Worm (Caenorhabditis elegans) whole organism, L1 larva: ENCODE data around the gene spp-30.
A peak's percentile ranks its signal among the peaks of the same experiment; 100 is the strongest.

Source experiments
- Y116A8C.19 ChIP-seq: sonication (generic microtip); optimal IDR thresholded peaks from 2 replicates; lab custom pipeline; 2016; ENCODE audit warnings: missing compliant biosample characterization, missing genetic modification characterization, borderline replicate concordance
- aha-1 ChIP-seq: fragments of 150-350 bp; optimal IDR thresholded peaks from 2 replicates; lab custom pipeline; 2014; ENCODE audit warnings: missing biosample characterization, missing genetic modification characterization
- alr-1 ChIP-seq: fragments of 200-800 bp; sonication (Bioruptor generic); optimal IDR thresholded peaks from 2 replicates; lab custom pipeline; 2018; ENCODE audit warnings: borderline replicate concordance, mild to moderate bottlenecking, missing genetic modification characterization, missing compliant biosample characterization
- ama-1 ChIP-seq: fragments of 150-350 bp; optimal IDR thresholded peaks from 2 replicates; lab custom pipeline; 2014
- ceh-63 ChIP-seq: fragments of 200-800 bp; sonication (Bioruptor generic); optimal IDR thresholded peaks from 2 replicates; lab custom pipeline; 2018; ENCODE audit warnings: mild to moderate bottlenecking, missing genetic modification characterization, missing compliant biosample characterization
- ceh-82 ChIP-seq, 3 experiments: fragments of 150-350 bp in 1 of 3; sonication (generic microtip) in 2 of 3; optimal IDR thresholded peaks; 2 replicates each; lab custom pipeline; 2014 to 2017; ENCODE audit warnings: missing biosample characterization in 3 of 3, missing genetic modification characterization in 3 of 3
- ceh-88 ChIP-seq: fragments of 200-800 bp; sonication (Bioruptor generic); IDR thresholded peaks from 2 replicates; pipeline ENCODE4 v1.3.6; 2022; ENCODE audit warnings: missing genetic modification characterization, missing compliant biosample characterization
- ceh-90 ChIP-seq: sonication (generic microtip); optimal IDR thresholded peaks from 2 replicates; lab custom pipeline; 2016; ENCODE audit warnings: missing genetic modification characterization, missing compliant biosample characterization
- dpl-1 ChIP-seq, 3 experiments: fragments of 150-350 bp in 2 of 3; sonication (generic microtip) in 1 of 3; optimal IDR thresholded peaks; 2 replicates each; lab custom pipeline; 2014 to 2017; ENCODE audit warnings: missing biosample characterization in 3 of 3, missing genetic modification characterization in 3 of 3, missing genetic modification reagents in 3 of 3
- efl-3 ChIP-seq: fragments of 200-800 bp; sonication (Bioruptor generic); optimal IDR thresholded peaks from 2 replicates; lab custom pipeline; 2018; ENCODE audit warnings: mild to moderate bottlenecking, missing genetic modification characterization, missing compliant biosample characterization
- egl-13 ChIP-seq: sonication (generic microtip); optimal IDR thresholded peaks from 2 replicates; lab custom pipeline; 2016; ENCODE audit warnings: missing genotype, missing genetic modification reagents, missing genetic modification characterization, missing compliant biosample characterization
- elt-2 ChIP-seq: sonication (generic microtip); optimal IDR thresholded peaks from 2 replicates; lab custom pipeline; 2016; ENCODE audit warnings: missing genetic modification characterization, mild to moderate bottlenecking, inconsistent platforms, missing compliant biosample characterization, missing genetic modification reagents
- elt-3 ChIP-seq, 6 experiments: fragments of 150-350 bp in 1 of 6; sonication (generic microtip); optimal IDR thresholded peaks; 2 replicates each; lab custom pipeline; 2017 to 2018; ENCODE audit warnings: missing biosample characterization in 6 of 6, missing genetic modification characterization in 6 of 6, inconsistent platforms in 1 of 6
- ets-5 ChIP-seq: fragments of 200-800 bp; sonication (Bioruptor generic); IDR thresholded peaks from 2 replicates; pipeline ENCODE4 v1.3.6; 2022; ENCODE audit warnings: missing genetic modification characterization, missing compliant biosample characterization
- fkh-8 ChIP-seq: sonication (generic microtip); optimal IDR thresholded peaks from 2 replicates; lab custom pipeline; 2016; ENCODE audit warnings: mild to moderate bottlenecking, missing genetic modification characterization, missing compliant biosample characterization
- fos-1 ChIP-seq: fragments of 150-350 bp; optimal IDR thresholded peaks from 2 replicates; lab custom pipeline; 2014; ENCODE audit warnings: missing biosample characterization, missing genetic modification characterization
- hlh-17 ChIP-seq: fragments of 200-800 bp; sonication (Bioruptor generic); optimal IDR thresholded peaks from 2 replicates; lab custom pipeline; 2018; ENCODE audit warnings: missing genetic modification characterization, mild to moderate bottlenecking, missing compliant biosample characterization, moderate library complexity, borderline replicate concordance
- hlh-4 ChIP-seq: sonication (generic microtip); optimal IDR thresholded peaks from 2 replicates; lab custom pipeline; 2016; ENCODE audit warnings: mild to moderate bottlenecking, missing genetic modification characterization, missing compliant biosample characterization
- isw-1 ChIP-seq: fragments of 200-800 bp; sonication (Bioruptor generic); IDR thresholded peaks from 2 replicates; pipeline ENCODE4 v1.3.6; 2022; ENCODE audit warnings: missing genetic modification characterization, missing compliant biosample characterization
- lin-13 ChIP-seq: fragments of 150-350 bp; optimal IDR thresholded peaks from 2 replicates; lab custom pipeline; 2014; ENCODE audit warnings: missing biosample characterization, missing genetic modification reagents, missing genetic modification characterization
- lin-15B ChIP-seq: fragments of 150-350 bp; sonication (generic microtip); optimal IDR thresholded peaks from 3 replicates; lab custom pipeline; 2014; ENCODE audit warnings: missing biosample characterization, missing genetic modification characterization
- lir-3 ChIP-seq: sonication (generic microtip); optimal IDR thresholded peaks from 2 replicates; lab custom pipeline; 2016; ENCODE audit warnings: mild to moderate bottlenecking, missing genetic modification characterization, moderate library complexity, missing compliant biosample characterization; ENCODE audit not compliant: poor library complexity
- mab-9 ChIP-seq: fragments of 200-800 bp; sonication (Bioruptor generic); IDR thresholded peaks from 2 replicates; pipeline ENCODE4 v1.3.6; 2022; ENCODE audit warnings: missing genetic modification reagents, missing genetic modification characterization, missing compliant biosample characterization
- mdl-1 ChIP-seq, 2 experiments: fragments of 150-350 bp; optimal IDR thresholded peaks; 2 replicates each; lab custom pipeline; 2014 to 2017; ENCODE audit warnings: missing biosample characterization in 2 of 2, missing genetic modification characterization in 2 of 2, inconsistent platforms in 1 of 2
- mep-1 ChIP-seq: fragments of 150-350 bp; optimal IDR thresholded peaks from 2 replicates; lab custom pipeline; 2014; ENCODE audit warnings: missing biosample characterization, missing genetic modification characterization
- nhr-11 ChIP-seq: fragments of 150-350 bp; optimal IDR thresholded peaks from 2 replicates; lab custom pipeline; 2014; ENCODE audit warnings: missing biosample characterization, missing genetic modification characterization
- nhr-12 ChIP-seq: sonication (generic microtip); optimal IDR thresholded peaks from 2 replicates; lab custom pipeline; 2017; ENCODE audit warnings: missing biosample characterization, missing genetic modification characterization
- nhr-19 ChIP-seq: fragments of 200-800 bp; sonication (Bioruptor generic); conservative IDR thresholded peaks from 2 replicates; pipeline ENCODE4 v1.3.6; 2022; ENCODE audit warnings: missing genetic modification characterization, missing compliant biosample characterization
- nhr-20 ChIP-seq: sonication (generic microtip); optimal IDR thresholded peaks from 2 replicates; lab custom pipeline; 2016; ENCODE audit warnings: mild to moderate bottlenecking, missing genetic modification characterization, missing compliant biosample characterization
- nhr-28 ChIP-seq: fragments of 150-350 bp; optimal IDR thresholded peaks from 2 replicates; lab custom pipeline; 2014; ENCODE audit warnings: missing biosample characterization, missing genetic modification characterization
- nhr-47 ChIP-seq: sonication (generic microtip); optimal IDR thresholded peaks from 2 replicates; lab custom pipeline; 2016; ENCODE audit warnings: mild to moderate bottlenecking, missing genetic modification characterization, moderate library complexity, missing compliant biosample characterization
- nhr-76 ChIP-seq: sonication (generic microtip); optimal IDR thresholded peaks from 2 replicates; lab custom pipeline; 2017; ENCODE audit warnings: missing biosample characterization, missing genetic modification characterization
- nhr-77 ChIP-seq: fragments of 150-350 bp; optimal IDR thresholded peaks from 2 replicates; lab custom pipeline; 2014; ENCODE audit warnings: missing biosample characterization, missing genetic modification characterization
- nhr-85 ChIP-seq: sonication (generic microtip); peaks from one replicate; lab custom pipeline; 2016; ENCODE audit warnings: missing genetic modification characterization, inconsistent platforms, missing compliant biosample characterization
- pag-3 ChIP-seq: sonication (generic microtip); optimal IDR thresholded peaks from 2 replicates; lab custom pipeline; 2017; ENCODE audit warnings: missing genetic modification characterization, mild to moderate bottlenecking, missing compliant biosample characterization, antibody characterized with exemption, borderline replicate concordance; ENCODE audit not compliant: insufficient read depth
- pqm-1 ChIP-seq: sonication (generic microtip); optimal IDR thresholded peaks from 3 replicates; lab custom pipeline; 2017; ENCODE audit warnings: missing biosample characterization, missing genetic modification characterization
- rnt-1 ChIP-seq: sonication (generic microtip); optimal IDR thresholded peaks from 2 replicates; lab custom pipeline; 2016; ENCODE audit warnings: mild to moderate bottlenecking, missing genetic modification characterization, moderate library complexity, missing compliant biosample characterization
- skn-1 ChIP-seq: fragments of 150-350 bp; optimal IDR thresholded peaks from 2 replicates; lab custom pipeline; 2014; ENCODE audit warnings: missing biosample characterization, missing genetic modification characterization
- snpc-4 ChIP-seq: fragments of 150-350 bp; optimal IDR thresholded peaks from 2 replicates; lab custom pipeline; 2014; ENCODE audit warnings: missing biosample characterization, missing genetic modification characterization
- snu-23 ChIP-seq: sonication (generic microtip); optimal IDR thresholded peaks from 2 replicates; lab custom pipeline; 2016; ENCODE audit warnings: missing genetic modification characterization, missing compliant biosample characterization
- unc-130 ChIP-seq: fragments of 150-350 bp; optimal IDR thresholded peaks from 2 replicates; lab custom pipeline; 2017; ENCODE audit warnings: missing biosample characterization, missing genetic modification characterization, inconsistent platforms
- unc-30 ChIP-seq: sonication (generic microtip); optimal IDR thresholded peaks from 2 replicates; lab custom pipeline; 2017; ENCODE audit warnings: missing biosample characterization, missing genetic modification characterization
- unc-62 ChIP-seq: fragments of 150-350 bp; optimal IDR thresholded peaks from 2 replicates; lab custom pipeline; 2014; ENCODE audit warnings: missing biosample characterization, missing genetic modification reagents, missing genetic modification characterization
- xbp-1 ChIP-seq: sonication (generic microtip); optimal IDR thresholded peaks from 2 replicates; lab custom pipeline; 2016; ENCODE audit warnings: missing genetic modification characterization, missing compliant biosample characterization
- zip-4 ChIP-seq: fragments of 200-800 bp; sonication (Bioruptor generic); optimal IDR thresholded peaks from 2 replicates; lab custom pipeline; 2018; ENCODE audit warnings: mild to moderate bottlenecking, missing genetic modification characterization, moderate library complexity, missing compliant biosample characterization
- ztf-4 ChIP-seq: fragments of 150-350 bp; optimal IDR thresholded peaks from 2 replicates; lab custom pipeline; 2014; ENCODE audit warnings: missing biosample characterization, missing genetic modification characterization

The spp-30 gene

ce11 chrX:11605766-11606490, 22.6 kb downstream of the spp-30 start (continued):
- TF ChIP-seq hlh-17 (GFP tag; lab: Kevin White, UChicago) (peak; percentile 86), nhr-12 (tag; lab: Kevin White, UChicago) (no peak), fos-1 (tag; lab: Kevin White, UChicago) (peak; percentile 39), nhr-11 (peak; percentile 86), unc-62 (GFP tag; lab: Kevin White, UChicago) (no peak), fkh-8 (tag; lab: Kevin White, UChicago) (peak; percentile 97), nhr-77 (tag; lab: Kevin White, UChicago) (peak; percentile 56), nhr-85 (tag; lab: Kevin White, UChicago) (peak; percentile 100), lin-13 (peak; percentile 51), lir-3 (tag; lab: Kevin White, UChicago) (peak; percentile 65), isw-1 (peak; percentile 89), nhr-28 (tag; lab: Kevin White, UChicago) (no peak), nhr-47 (peak; percentile 99), ceh-63 (GFP tag; lab: Kevin White, UChicago) (no peak), mep-1 (peak; percentile 75), rnt-1 (tag; lab: Kevin White, UChicago) (peak; percentile 89), efl-3 (GFP tag; lab: Kevin White, UChicago) (peak; percentile 83), mdl-1 (tag; optimal IDR thresholded peaks at IDR 0.05; lab: Kevin White, UChicago) (peak in 1 of 2 experiments; percentile 43), ztf-4 (tag; lab: Kevin White, UChicago) (peak; percentile 76), ceh-88 (GFP tag; lab: Robert Waterston, UW) (peak; percentile 88), mab-9 (peak; percentile 79), egl-13 (peak; percentile 96), dpl-1 (GFP tag; optimal IDR thresholded peaks at IDR 0.05; lab: Kevin White, UChicago) (peak; percentile 66 to 75 (median 69)), pag-3 (no peak), xbp-1 (peak; percentile 91), alr-1 (tag; lab: Kevin White, UChicago) (no peak), snpc-4 (tag; lab: Kevin White, UChicago) (peak; percentile 66), Y116A8C.19 (tag; lab: Kevin White, UChicago) (no peak), unc-30 (tag; lab: Kevin White, UChicago) (peak; percentile 50), pqm-1 (tag; lab: Kevin White, UChicago) (no peak), elt-2 (tag; lab: Kevin White, UChicago) (peak; percentile 89), nhr-19 (GFP tag; lab: Robert Waterston, UW) (peak; percentile 87), elt-3 (tag; optimal IDR thresholded peaks at IDR 0.05; lab: Kevin White, UChicago) (peak in 4 of 6 experiments; percentile 17 to 94 (median 60)), skn-1 (peak; percentile 15), aha-1 (tag; lab: Kevin White, UChicago) (peak; percentile 35), nhr-76 (tag; lab: Kevin White, UChicago) (peak; percentile 67), snu-23 (GFP tag; lab: Kevin White, UChicago) (peak; percentile 95), lin-15B (tag; lab: Kevin White, UChicago) (peak; percentile 10), nhr-20 (tag; lab: Kevin White, UChicago) (peak; percentile 94)

DNA sequence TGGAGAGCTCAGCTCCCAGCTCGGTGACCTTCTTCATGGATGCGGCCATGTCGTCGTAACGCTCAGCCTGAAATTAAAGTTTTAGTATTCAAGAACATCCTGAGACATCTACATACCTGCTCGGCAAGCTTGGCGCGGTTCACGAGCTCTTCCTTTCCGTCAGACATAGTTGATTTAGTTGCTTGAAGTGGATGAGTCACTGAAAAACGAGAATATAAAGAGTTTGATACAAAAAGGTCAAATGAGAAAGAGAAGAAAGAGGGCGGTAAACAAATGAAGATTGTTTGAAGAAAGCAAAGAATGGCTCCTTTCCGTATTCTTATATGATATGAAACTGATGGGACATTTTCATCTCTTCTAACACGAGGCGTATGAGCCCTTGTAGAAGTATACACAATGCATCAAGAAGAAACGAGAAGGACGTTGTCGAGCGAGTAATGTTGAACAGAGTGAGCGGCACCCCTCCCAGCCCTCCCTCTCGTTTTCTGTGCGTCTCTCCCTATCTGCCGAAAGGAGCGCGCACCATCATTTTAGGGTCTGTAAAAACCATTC, 23.2 kb downstream of the spp-30 start, which contains the start of gene ftt-2:
TSS of gene ftt-2 (minus strand) at position 206 of the 552 bp plus-strand sequence.
- TF ChIP-seq ceh-90 (tag; lab: Kevin White, UChicago) (peak; percentile 42), lin-15B (tag; lab: Kevin White, UChicago) (no peak), ama-1 (lab: Kevin White, UChicago) (peak; percentile 36), hlh-4 (tag; lab: Kevin White, UChicago) (no peak), unc-30 (tag; lab: Kevin White, UChicago) (no peak), ceh-82 (tag; optimal IDR thresholded peaks at IDR 0.05; lab: Kevin White, UChicago) (peak in 1 of 3 experiments; percentile 7), nhr-12 (tag; lab: Kevin White, UChicago) (no peak), rnt-1 (tag; lab: Kevin White, UChicago) (peak; percentile 36), ets-5 (GFP tag; lab: Robert Waterston, UW) (no peak), zip-4 (GFP tag; lab: Kevin White, UChicago) (no peak), unc-130 (no peak)
